Worm (Caenorhabditis elegans): ENCODE measurements around the gene ZK945.4.

ZK945.4 gene

ce11 chrII:10099072-10099471, 6.4 kb downstream of the ZK945.4 start:
- no peak for TF ChIP-seq elt-2 (tag; optimal IDR thresholded peaks at IDR 0.05)
- TF ChIP-seq pqm-1 (tag; optimal IDR thresholded peaks at IDR 0.05): no peak
- TF ChIP-seq ztf-4 (tag; optimal IDR thresholded peaks at IDR 0.05): no peak
- no peak for TF ChIP-seq mdl-1 (tag; optimal IDR thresholded peaks at IDR 0.05)
- no peak for TF ChIP-seq ceh-82 (tag; optimal IDR thresholded peaks at IDR 0.05)
- no peak for TF ChIP-seq sea-2 (GFP tag; optimal IDR thresholded peaks at IDR 0.05)
- no peak for TF ChIP-seq ztf-11 (tag; optimal IDR thresholded peaks at IDR 0.05)
- TF ChIP-seq nhr-76 (tag; optimal IDR thresholded peaks at IDR 0.05): no peak
- TF ChIP-seq nhr-28 (tag; optimal IDR thresholded peaks at IDR 0.05): no peak
- TF ChIP-seq pha-4 (tag; optimal IDR thresholded peaks at IDR 0.05): no peak

- TF ChIP-seq unc-39 (tag; optimal IDR thresholded peaks at IDR 0.05) (no peak), ztf-4 (tag; optimal IDR thresholded peaks at IDR 0.05) (no peak), egl-27 (tag; optimal IDR thresholded peaks at IDR 0.05) (no peak), ceh-16 (tag; optimal IDR thresholded peaks at IDR 0.05) (no peak), nhr-76 (tag; optimal IDR thresholded peaks at IDR 0.05) (no peak), ama-1 (optimal IDR thresholded peaks at IDR 0.05) (no peak), pqm-1 (tag; optimal IDR thresholded peaks at IDR 0.05) (no peak), ZK546.5 (tag; optimal IDR thresholded peaks at IDR 0.05) (no peak), mdl-1 (tag; optimal IDR thresholded peaks at IDR 0.05) (no peak), nhr-67 (tag; optimal IDR thresholded peaks at IDR 0.05) (no peak), eor-1 (tag; optimal IDR thresholded peaks at IDR 0.05) (no peak), fos-1 (tag; optimal IDR thresholded peaks at IDR 0.05) (no peak), snpc-4 (tag; optimal IDR thresholded peaks at IDR 0.05) (no peak), nfya-1 (tag; optimal IDR thresholded peaks at IDR 0.05; ENCODE audit: insufficient read depth) (no peak), pha-4 (tag; optimal IDR thresholded peaks at IDR 0.05) (no peak), fkh-10 (GFP tag; optimal IDR thresholded peaks at IDR 0.05) (no peak), nhr-237 (tag; optimal IDR thresholded peaks at IDR 0.05) (no peak)
These were observed 7.1 kb downstream of the ZK945.4 start for ce11 chrII:10098428-10098827.

ce11 chrII:10095224-10095623, 10.3 kb downstream of the ZK945.4 start:
- TF ChIP-seq zag-1 (tag; optimal IDR thresholded peaks at IDR 0.05) (no peak), snpc-4 (tag; optimal IDR thresholded peaks at IDR 0.05) (no peak), elt-2 (tag; optimal IDR thresholded peaks at IDR 0.05) (peak; percentile 81), tbx-2 (tag; optimal IDR thresholded peaks at IDR 0.05) (no peak), nhr-77 (tag; optimal IDR thresholded peaks at IDR 0.05) (no peak), nhr-76 (tag; optimal IDR thresholded peaks at IDR 0.05) (no peak), lin-39 (tag; optimal IDR thresholded peaks at IDR 0.05) (no peak), pqm-1 (tag; optimal IDR thresholded peaks at IDR 0.05) (peak; percentile 60), ZK546.5 (tag; optimal IDR thresholded peaks at IDR 0.05) (no peak), unc-39 (tag; optimal IDR thresholded peaks at IDR 0.05) (no peak), ceh-28 (tag; optimal IDR thresholded peaks at IDR 0.05) (no peak)

ce11 chrII:10094190-10094923, 11.1 kb downstream of the ZK945.4 start, which contains the start of gene lact-2:
Gene lact-2, plus strand, starts transcription at chrII:10094873.
- TF ChIP-seq lin-15B (tag; optimal IDR thresholded peaks at IDR 0.05): no peak
- TF ChIP-seq elt-2 (tag; optimal IDR thresholded peaks at IDR 0.05): peak; percentile 76
- peak; percentile 77 for TF ChIP-seq pqm-1 (tag; optimal IDR thresholded peaks at IDR 0.05)
- TF ChIP-seq tbx-2 (tag; optimal IDR thresholded peaks at IDR 0.05): no peak

ce11 chrII:10093120-10093519, 12.4 kb downstream of the ZK945.4 start:
- TF ChIP-seq eor-1 (tag; optimal IDR thresholded peaks at IDR 0.05) (no peak), unc-39 (tag; optimal IDR thresholded peaks at IDR 0.05) (no peak), daf-12 (tag; optimal IDR thresholded peaks at IDR 0.05) (no peak), ceh-28 (tag; optimal IDR thresholded peaks at IDR 0.05) (no peak), unc-62 (GFP tag; optimal IDR thresholded peaks at IDR 0.05) (no peak), nhr-12 (tag; optimal IDR thresholded peaks at IDR 0.05) (no peak), lin-39 (tag; optimal IDR thresholded peaks at IDR 0.05) (no peak), elt-1 (tag; optimal IDR thresholded peaks at IDR 0.05) (no peak), pqm-1 (tag; optimal IDR thresholded peaks at IDR 0.05) (no peak), nhr-237 (tag; optimal IDR thresholded peaks at IDR 0.05) (no peak), tbx-2 (tag; optimal IDR thresholded peaks at IDR 0.05) (no peak)
